Fruit fly (Drosophila melanogaster) whole organism, pupa: ENCODE measurements around the gene CG14200.

Source experiments
- CG10348 ChIP-seq: fragments of 200-800 bp; sonication (Bioruptor generic); IDR thresholded peaks from 2 replicates; pipeline ENCODE4 v1.3.6; 2022; ENCODE audit warnings: missing biosample characterization, missing genetic modification characterization
- CG12605 ChIP-seq: fragments of 200-800 bp; sonication (Bioruptor generic); IDR thresholded peaks from 2 replicates; pipeline ENCODE4 v1.3.6; 2022; ENCODE audit warnings: missing biosample characterization, missing genetic modification characterization
- CG13204 ChIP-seq: fragments of 200-800 bp; sonication (Bioruptor generic); optimal IDR thresholded peaks from 2 replicates; lab custom pipeline; 2018; ENCODE audit warnings: missing biosample characterization, mild to moderate bottlenecking, missing genetic modification characterization, moderate library complexity
- CG14655 ChIP-seq: fragments of 200-800 bp; sonication (Bioruptor generic); optimal IDR thresholded peaks from 3 replicates; lab custom pipeline; 2017; ENCODE audit warnings: mild to moderate bottlenecking, missing biosample characterization, missing genetic modification reagents, missing genetic modification characterization
- CG15710 ChIP-seq: fragments of 200-800 bp; sonication (Bioruptor generic); optimal IDR thresholded peaks from 2 replicates; lab custom pipeline; 2018; ENCODE audit warnings: missing biosample characterization, mild to moderate bottlenecking, missing genetic modification characterization, moderate library complexity
- CG17806 ChIP-seq: fragments of 200-800 bp; sonication (Bioruptor generic); optimal IDR thresholded peaks from 2 replicates; lab custom pipeline; 2018; ENCODE audit warnings: missing biosample characterization, mild to moderate bottlenecking, missing genetic modification characterization, moderate library complexity
- CG32121 ChIP-seq: fragments of 200-800 bp; sonication (Bioruptor generic); IDR thresholded peaks from 2 replicates; pipeline ENCODE4 v1.3.6; 2022; ENCODE audit warnings: missing biosample characterization, missing genetic modification characterization
- CG34367 ChIP-seq: fragments of 200-800 bp; sonication (Bioruptor generic); optimal IDR thresholded peaks from 2 replicates; lab custom pipeline; 2018; ENCODE audit warnings: missing biosample characterization, mild to moderate bottlenecking, missing genetic modification characterization
- CG4496 ChIP-seq: fragments of 200-800 bp; sonication (Bioruptor generic); IDR thresholded peaks from 3 replicates; pipeline ENCODE4 v1.3.6; 2022; ENCODE audit warnings: missing biosample characterization, missing genetic modification characterization
- CG8159 ChIP-seq: fragments of 200-800 bp; sonication (Bioruptor generic); optimal IDR thresholded peaks from 3 replicates; lab custom pipeline; 2018; ENCODE audit warnings: missing biosample characterization, mild to moderate bottlenecking, missing genetic modification characterization, moderate library complexity
- CG8301 ChIP-seq: fragments of 200-800 bp; sonication (Bioruptor generic); optimal IDR thresholded peaks from 2 replicates; lab custom pipeline; 2018; ENCODE audit warnings: missing biosample characterization, mild to moderate bottlenecking, missing genetic modification characterization
- CG9948 ChIP-seq: fragments of 200-800 bp; sonication (Bioruptor generic); optimal IDR thresholded peaks from 2 replicates; lab custom pipeline; 2018; ENCODE audit warnings: missing biosample characterization, mild to moderate bottlenecking, missing genetic modification characterization, moderate library complexity
- D1 ChIP-seq: fragments of 200-800 bp; sonication (Bioruptor generic); optimal IDR thresholded peaks from 2 replicates; lab custom pipeline; 2018; ENCODE audit warnings: missing biosample characterization, mild to moderate bottlenecking, missing genetic modification characterization, moderate library complexity
- EcR ChIP-seq: fragments of 200-800 bp; sonication (Bioruptor generic); optimal IDR thresholded peaks from 3 replicates; lab custom pipeline; 2019; ENCODE audit warnings: missing biosample characterization, missing genetic modification characterization, mild to moderate bottlenecking, moderate library complexity, missing genetic modification reagents
- Ets98B ChIP-seq: fragments of 200-800 bp; sonication (Bioruptor generic); IDR thresholded peaks from 2 replicates; pipeline ENCODE4 v1.3.6; 2022; ENCODE audit warnings: missing biosample characterization, missing genetic modification characterization
- Pif1A ChIP-seq: fragments of 200-800 bp; sonication (Bioruptor generic); optimal IDR thresholded peaks from 3 replicates; lab custom pipeline; 2016; ENCODE audit warnings: missing biosample characterization, missing genetic modification characterization
- Pif1B ChIP-seq: fragments of 200-800 bp; sonication (Bioruptor generic); optimal IDR thresholded peaks from 3 replicates; lab custom pipeline; 2016; ENCODE audit warnings: missing biosample characterization, missing genetic modification characterization
- Snoo ChIP-seq: fragments of 200-800 bp; sonication (Bioruptor generic); optimal IDR thresholded peaks from 3 replicates; lab custom pipeline; 2017; ENCODE audit warnings: missing biosample characterization, mild to moderate bottlenecking, missing genetic modification characterization, inconsistent platforms
- fd96Ca ChIP-seq: fragments of 200-800 bp; sonication (Bioruptor generic); IDR thresholded peaks from 3 replicates; pipeline ENCODE4 v1.3.6; 2022; ENCODE audit warnings: missing biosample characterization, missing genetic modification characterization
- gl ChIP-seq: fragments of 200-800 bp; sonication (Bioruptor generic); optimal IDR thresholded peaks from 2 replicates; lab custom pipeline; 2018; ENCODE audit warnings: missing biosample characterization, mild to moderate bottlenecking, missing genetic modification characterization
- rn ChIP-seq: fragments of 200-800 bp; sonication (Bioruptor generic); IDR thresholded peaks from 2 replicates; pipeline ENCODE4 v1.3.6; 2022; ENCODE audit warnings: missing biosample characterization, missing genetic modification characterization

CG14200 gene

DNA sequence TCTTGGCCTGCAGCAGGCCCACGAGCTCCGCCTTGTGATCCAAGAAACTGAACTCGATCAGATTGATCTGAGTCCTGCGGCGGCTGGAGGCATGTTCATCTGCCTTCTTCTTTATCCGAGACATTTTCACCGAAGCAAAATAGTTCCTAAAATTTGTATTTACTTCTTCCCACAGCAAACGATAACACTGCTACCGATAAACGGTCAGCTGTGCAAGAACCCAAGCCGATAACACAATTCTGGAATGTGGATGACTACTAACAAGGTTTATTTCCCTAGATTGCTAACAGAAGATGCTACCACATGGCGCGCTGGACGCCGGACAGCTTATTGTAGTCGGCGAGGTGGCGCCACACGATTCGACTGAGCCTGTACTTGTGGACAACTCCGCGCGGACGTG, 16.2 kb upstream of the CG14200 start, which contains the start of gene CG32533:
TSS of gene CG32533 (minus strand) at position 278 of the 400 bp plus-strand sequence.
- TF ChIP-seq Ets98B (GFP tag; lab: Robert Waterston, UW): no peak
- no peak for TF ChIP-seq CG32121 (GFP tag; lab: Robert Waterston, UW)
- no peak for TF ChIP-seq fd96Ca (GFP tag; lab: Robert Waterston, UW)
- TF ChIP-seq CG17806: no peak
- TF ChIP-seq Pif1A (GFP tag; lab: Kevin White, UChicago): no peak
- TF ChIP-seq D1: no peak
- TF ChIP-seq CG15710: no peak
- no peak for TF ChIP-seq CG13204
- no peak for TF ChIP-seq Pif1B (GFP tag; lab: Kevin White, UChicago)
- no peak for TF ChIP-seq Snoo
- no peak for TF ChIP-seq CG12605 (GFP tag; lab: Robert Waterston, UW)
- TF ChIP-seq gl (tag; lab: Kevin White, UChicago): no peak
- no peak for TF ChIP-seq CG8159
- TF ChIP-seq CG9948 (tag; lab: Kevin White, UChicago): no peak
- TF ChIP-seq CG34367 (tag; lab: Kevin White, UChicago): no peak
- TF ChIP-seq CG4496 (GFP tag; lab: Robert Waterston, UW): no peak
- TF ChIP-seq CG10348 (GFP tag; lab: Robert Waterston, UW): no peak
- no peak for TF ChIP-seq CG8301
- TF ChIP-seq, all 21 proteins: peak for 0

DNA sequence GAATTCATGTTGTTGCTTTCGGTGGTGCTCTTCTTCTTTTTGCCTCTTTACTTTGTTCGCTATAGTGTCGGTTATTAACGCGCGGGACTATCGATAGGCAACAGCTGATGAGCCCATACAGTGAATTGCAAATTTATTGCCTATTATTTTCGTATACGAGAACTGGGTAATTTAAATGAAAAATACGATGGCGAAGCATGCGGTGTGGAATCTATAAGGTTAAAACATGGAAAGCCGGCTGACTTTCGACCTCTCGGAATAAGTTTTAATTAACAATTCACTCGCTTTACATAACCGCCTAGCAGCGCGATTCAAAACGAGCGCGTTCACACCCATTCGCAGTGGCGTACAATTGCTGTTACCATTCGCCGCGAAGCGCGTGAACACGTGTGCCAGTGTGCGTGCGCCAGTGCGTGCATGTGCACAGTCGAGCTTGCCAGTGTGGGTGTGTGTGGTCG, 15.4 kb upstream of the CG14200 start, which contains the start of the genes Naa15-16 and mRpS14:
TSS of gene Naa15-16 (plus strand) at position 116 of the 458 bp plus-strand sequence.
TSS of gene mRpS14 (minus strand) at position 370 of the 458 bp plus-strand sequence.
- TF ChIP-seq D1 (no peak), Snoo (no peak), Ets98B (GFP tag; lab: Robert Waterston, UW) (no peak), CG12605 (GFP tag; lab: Robert Waterston, UW) (no peak), CG4496 (GFP tag; lab: Robert Waterston, UW) (no peak), CG15710 (no peak), CG17806 (no peak), CG8159 (no peak), CG10348 (GFP tag; lab: Robert Waterston, UW) (no peak), CG8301 (no peak), CG34367 (tag; lab: Kevin White, UChicago) (no peak), EcR (no peak), rn (no peak), fd96Ca (GFP tag; lab: Robert Waterston, UW) (no peak), CG13204 (no peak), Pif1B (GFP tag; lab: Kevin White, UChicago) (no peak), CG9948 (tag; lab: Kevin White, UChicago) (no peak), gl (tag; lab: Kevin White, UChicago) (no peak), CG14655 (GFP tag; lab: Kevin White, UChicago) (no peak), Pif1A (GFP tag; lab: Kevin White, UChicago) (no peak)

DNA sequence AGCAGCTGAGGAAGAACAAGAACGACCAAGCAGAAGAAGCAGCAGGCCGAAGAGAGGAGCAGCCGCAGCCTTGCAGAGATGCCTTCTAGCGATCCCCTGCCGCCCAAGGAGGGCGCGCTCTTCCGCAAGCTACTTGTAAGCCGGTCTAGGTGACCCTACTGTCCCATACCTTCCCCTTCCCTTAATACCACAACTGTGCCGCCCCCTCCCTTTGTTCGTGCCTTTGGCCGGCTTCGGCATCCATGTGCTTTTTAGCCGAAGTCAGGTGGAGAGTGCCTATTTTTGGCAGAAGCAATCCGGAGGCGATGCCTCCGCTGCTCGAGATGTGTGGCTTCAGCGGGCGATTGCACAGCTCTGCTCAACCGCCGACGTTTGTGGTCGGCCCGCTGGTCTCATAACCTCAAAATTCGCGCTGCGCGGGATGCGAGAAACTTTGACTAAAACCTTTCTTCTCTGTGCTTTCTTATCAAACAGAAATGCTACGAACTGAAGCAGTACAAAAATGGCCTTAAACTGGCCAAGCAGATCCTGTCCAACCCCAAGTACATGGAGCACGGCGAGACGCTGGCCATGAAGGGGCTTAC, 14.7 kb upstream of the CG14200 start:
- no peak for TF ChIP-seq CG10348 (GFP tag; lab: Robert Waterston, UW)
- no peak for TF ChIP-seq gl (tag; lab: Kevin White, UChicago)
- no peak for TF ChIP-seq Pif1B (GFP tag; lab: Kevin White, UChicago)
- TF ChIP-seq fd96Ca (GFP tag; lab: Robert Waterston, UW): no peak
- no peak for TF ChIP-seq EcR
- TF ChIP-seq CG17806: no peak
- no peak for TF ChIP-seq CG12605 (GFP tag; lab: Robert Waterston, UW)
- no peak for TF ChIP-seq CG34367 (tag; lab: Kevin White, UChicago)
- no peak; the same call in 1 of the 2 replicates for TF ChIP-seq Ets98B (GFP tag; lab: Robert Waterston, UW)
- no peak for TF ChIP-seq CG4496 (GFP tag; lab: Robert Waterston, UW)
- no peak for TF ChIP-seq CG15710
- no peak for TF ChIP-seq Pif1A (GFP tag; lab: Kevin White, UChicago)
- no peak for TF ChIP-seq CG14655 (GFP tag; lab: Kevin White, UChicago)
- TF ChIP-seq, all 21 proteins: peak for 0

DNA sequence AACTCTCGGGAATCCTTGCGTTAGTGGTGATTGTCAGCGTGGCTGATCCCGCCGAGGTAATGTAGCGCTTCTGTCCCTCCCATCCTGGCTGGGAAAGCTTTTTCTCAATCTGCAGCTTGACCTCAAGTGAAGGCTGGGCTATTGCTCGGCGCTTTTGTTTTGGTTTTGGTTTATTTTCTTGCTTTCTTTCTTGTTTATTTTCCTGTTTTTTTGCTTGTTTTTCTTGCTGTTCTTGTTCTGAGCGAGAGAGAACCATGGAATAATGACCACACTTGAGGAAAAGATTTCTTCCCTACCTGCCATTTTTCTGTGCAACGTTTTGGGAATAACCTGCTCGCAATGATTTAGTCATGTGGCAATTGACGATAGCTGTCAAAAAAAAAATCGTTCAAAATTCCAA, 10.2 kb upstream of the CG14200 start:
- TF ChIP-seq CG9948 (tag; lab: Kevin White, UChicago): peak; percentile 47
- TF ChIP-seq Snoo: no peak
- no peak for TF ChIP-seq rn
- TF ChIP-seq CG14655 (GFP tag; lab: Kevin White, UChicago): no peak
- peak; percentile 59 for TF ChIP-seq CG17806
- no peak for TF ChIP-seq Pif1B (GFP tag; lab: Kevin White, UChicago)
- peak; percentile 90 for TF ChIP-seq gl (tag; lab: Kevin White, UChicago)
- TF ChIP-seq CG10348 (GFP tag; lab: Robert Waterston, UW): no peak
- TF ChIP-seq CG12605 (GFP tag; lab: Robert Waterston, UW): peak; percentile 80
- TF ChIP-seq CG8159: peak; percentile 71
- 0 out of 3 replicates have a peak, but pooled peaks have one; percentile 43 for TF ChIP-seq fd96Ca (GFP tag; lab: Robert Waterston, UW)
- no peak for TF ChIP-seq CG13204
- TF ChIP-seq CG34367 (tag; lab: Kevin White, UChicago): peak; percentile 73
- TF ChIP-seq EcR: peak; percentile 29
- no peak for TF ChIP-seq Pif1A (GFP tag; lab: Kevin White, UChicago)
- TF ChIP-seq D1: no peak
- TF ChIP-seq CG8301: no peak
- peak; percentile 65; the same call in 2 of the 3 replicates for TF ChIP-seq CG4496 (GFP tag; lab: Robert Waterston, UW)
- TF ChIP-seq CG32121 (GFP tag; lab: Robert Waterston, UW): 0 out of 2 replicates have a peak, but pooled peaks have one; percentile 14
- TF ChIP-seq CG15710: peak; percentile 76
- peak; percentile 22; the same call in 1 of the 2 replicates for TF ChIP-seq Ets98B (GFP tag; lab: Robert Waterston, UW)
- TF ChIP-seq, all 21 proteins: peak for 12

DNA sequence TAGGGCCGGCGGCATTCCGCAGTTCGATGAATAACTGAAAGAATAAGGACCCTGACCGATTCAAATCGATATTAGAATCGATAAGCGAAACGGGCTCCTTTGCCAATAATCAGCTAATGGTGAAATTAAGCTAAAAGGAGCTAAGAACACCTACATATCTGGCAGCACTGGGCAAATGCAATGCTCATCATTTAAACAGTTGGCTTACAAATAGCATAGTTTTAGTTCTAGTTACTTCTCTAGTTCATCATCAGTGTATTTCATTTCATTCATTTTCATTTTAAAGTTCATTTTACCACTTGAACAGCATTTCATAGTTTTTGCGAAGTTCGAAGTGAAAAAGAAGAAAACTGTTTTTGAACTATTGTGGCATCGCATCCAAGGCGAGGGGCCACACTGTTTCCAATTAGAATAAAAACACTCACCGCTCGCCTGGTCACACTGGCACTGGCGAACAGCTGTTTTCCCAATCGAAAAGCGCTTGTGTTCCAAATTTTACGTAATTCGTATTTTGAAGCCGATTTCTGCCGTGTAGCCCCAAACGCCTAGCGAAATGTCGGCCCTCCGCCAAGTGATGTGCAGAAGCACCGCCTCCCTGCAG, 3.2 kb upstream of the CG14200 start, which contains the start of the genes pcm and ND-18:
TSS of gene pcm (minus strand) at position 28 of the 601 bp plus-strand sequence.
TSS of gene ND-18 (plus strand) at position 438 of the 601 bp plus-strand sequence.
- no peak for TF ChIP-seq CG9948 (tag; lab: Kevin White, UChicago)
- no peak for TF ChIP-seq Pif1B (GFP tag; lab: Kevin White, UChicago)
- TF ChIP-seq CG14655 (GFP tag; lab: Kevin White, UChicago): no peak
- TF ChIP-seq EcR: no peak
